Worm (Caenorhabditis elegans): ENCODE results near the gene Y73B6BL.23.

- TF ChIP-seq fkh-10 (GFP tag; optimal IDR thresholded peaks at IDR 0.05): no peak
- no peak for TF ChIP-seq sdc-2 (tag; optimal IDR thresholded peaks at IDR 0.05)
- no peak for TF ChIP-seq che-1 (tag; optimal IDR thresholded peaks at IDR 0.05)
- no peak for TF ChIP-seq tbx-2 (tag; optimal IDR thresholded peaks at IDR 0.05)
- no peak for TF ChIP-seq ttx-3 (tag; optimal IDR thresholded peaks at IDR 0.05)
- TF ChIP-seq pax-1 (tag; optimal IDR thresholded peaks at IDR 0.05): no peak
- no peak for TF ChIP-seq unc-86 (tag; optimal IDR thresholded peaks at IDR 0.05)
Measured at ce11 chrIV:6373721-6374120, 45.2 kb downstream of the Y73B6BL.23 start.
